Worm (Caenorhabditis elegans) whole organism, L3 larva: Measurements from ENCODE around the gene F07C3.16.

ENCODE experiments used
- R02D3.7 ChIP-seq: fragments of 150-350 bp; optimal IDR thresholded peaks from 2 replicates; lab custom pipeline; 2014; ENCODE audit warnings: missing biosample characterization, missing genetic modification characterization
- ama-1 ChIP-seq: fragments of 150-350 bp; optimal IDR thresholded peaks from 2 replicates; lab custom pipeline; 2018
- ceh-16 ChIP-seq: sonication (generic microtip); optimal IDR thresholded peaks from 2 replicates; lab custom pipeline; 2017; ENCODE audit warnings: missing biosample characterization, missing genetic modification characterization
- ceh-28 ChIP-seq: fragments of 150-350 bp; optimal IDR thresholded peaks from 2 replicates; lab custom pipeline; 2014; ENCODE audit warnings: missing biosample characterization, missing genetic modification reagents, missing genetic modification characterization
- ceh-82 ChIP-seq: fragments of 150-350 bp; optimal IDR thresholded peaks from 2 replicates; lab custom pipeline; 2014; ENCODE audit warnings: missing biosample characterization, missing genetic modification characterization
- daf-12 ChIP-seq: fragments of 150-350 bp; optimal IDR thresholded peaks from 2 replicates; lab custom pipeline; 2014; ENCODE audit warnings: missing biosample characterization, missing genetic modification reagents, missing genetic modification characterization
- egl-5 ChIP-seq: fragments of 150-350 bp; optimal IDR thresholded peaks from 2 replicates; lab custom pipeline; 2017; ENCODE audit warnings: missing biosample characterization, missing genetic modification reagents, missing genetic modification characterization, inconsistent platforms
- elt-2 ChIP-seq: sonication (generic microtip); optimal IDR thresholded peaks from 2 replicates; lab custom pipeline; 2016; ENCODE audit warnings: missing genetic modification reagents, mild to moderate bottlenecking, missing genetic modification characterization, missing compliant biosample characterization
- elt-3 ChIP-seq, 3 experiments: fragments of 150-350 bp in 1 of 3; sonication (generic microtip) in 2 of 3; optimal IDR thresholded peaks; 2 replicates in 2 of 3; 4 replicates in 1 of 3; lab custom pipeline; 2014 to 2017; ENCODE audit warnings: missing biosample characterization in 3 of 3, missing genetic modification characterization in 3 of 3
- eor-1 ChIP-seq, 2 experiments: fragments of 150-350 bp; optimal IDR thresholded peaks; 2 replicates each; lab custom pipeline; 2014 to 2018; ENCODE audit warnings: missing biosample characterization in 2 of 2, missing genetic modification characterization in 2 of 2
- fkh-10 ChIP-seq: sonication (generic microtip); optimal IDR thresholded peaks from 2 replicates; lab custom pipeline; 2017; ENCODE audit warnings: missing biosample characterization, missing genetic modification reagents, missing genetic modification characterization
- fkh-2 ChIP-seq: fragments of 150-350 bp; optimal IDR thresholded peaks from 2 replicates; lab custom pipeline; 2014; ENCODE audit warnings: missing biosample characterization, missing genetic modification reagents, missing genetic modification characterization
- fos-1 ChIP-seq: fragments of 150-350 bp; optimal IDR thresholded peaks from 2 replicates; lab custom pipeline; 2014; ENCODE audit warnings: missing biosample characterization, missing genetic modification characterization
- jun-1 ChIP-seq: fragments of 150-350 bp; optimal IDR thresholded peaks from 2 replicates; lab custom pipeline; 2014; ENCODE audit warnings: missing biosample characterization, missing genetic modification reagents, missing genetic modification characterization
- lin-39 ChIP-seq: fragments of 150-350 bp; optimal IDR thresholded peaks from 2 replicates; lab custom pipeline; 2018; ENCODE audit warnings: missing biosample characterization, missing genetic modification reagents, missing genetic modification characterization
- lsy-12 ChIP-seq: sonication (generic microtip); optimal IDR thresholded peaks from 2 replicates; lab custom pipeline; 2016; ENCODE audit warnings: mild to moderate bottlenecking, missing genetic modification characterization, missing compliant biosample characterization
- mml-1 ChIP-seq: fragments of 150-350 bp; sonication (generic microtip); optimal IDR thresholded peaks from 3 replicates; lab custom pipeline; 2014; ENCODE audit warnings: missing biosample characterization, missing genetic modification characterization
- nfya-1 ChIP-seq: sonication (generic microtip); optimal IDR thresholded peaks from 2 replicates; lab custom pipeline; 2017; ENCODE audit warnings: missing genetic modification characterization, mild to moderate bottlenecking, missing compliant biosample characterization, antibody characterized with exemption, moderate library complexity; ENCODE audit not compliant: insufficient read depth
- nhr-11 ChIP-seq: fragments of 150-350 bp; optimal IDR thresholded peaks from 2 replicates; lab custom pipeline; 2014; ENCODE audit warnings: missing biosample characterization, missing genetic modification characterization
- nhr-12 ChIP-seq: fragments of 150-350 bp; optimal IDR thresholded peaks from 2 replicates; lab custom pipeline; 2014; ENCODE audit warnings: missing biosample characterization, missing genetic modification characterization
- nhr-23 ChIP-seq: fragments of 150-350 bp; optimal IDR thresholded peaks from 2 replicates; lab custom pipeline; 2014; ENCODE audit warnings: missing biosample characterization, missing genetic modification reagents, missing genetic modification characterization
- nhr-237 ChIP-seq: fragments of 150-350 bp; optimal IDR thresholded peaks from 2 replicates; lab custom pipeline; 2014; ENCODE audit warnings: missing biosample characterization, missing genetic modification characterization
- nhr-28 ChIP-seq: fragments of 150-350 bp; optimal IDR thresholded peaks from 2 replicates; lab custom pipeline; 2014; ENCODE audit warnings: missing biosample characterization, missing genetic modification characterization
- nhr-43 ChIP-seq: sonication (generic microtip); optimal IDR thresholded peaks from 2 replicates; lab custom pipeline; 2016; ENCODE audit warnings: mild to moderate bottlenecking, missing genetic modification characterization, missing compliant biosample characterization; ENCODE audit not compliant: poor library complexity, severe bottlenecking
- nhr-67 ChIP-seq: fragments of 150-350 bp; optimal IDR thresholded peaks from 2 replicates; lab custom pipeline; 2014; ENCODE audit warnings: missing biosample characterization, missing genetic modification characterization
- nhr-76 ChIP-seq: fragments of 150-350 bp; sonication (generic microtip); optimal IDR thresholded peaks from 5 replicates; lab custom pipeline; 2014; ENCODE audit warnings: missing biosample characterization, missing genetic modification characterization
- pqm-1 ChIP-seq: fragments of 150-350 bp; optimal IDR thresholded peaks from 2 replicates; lab custom pipeline; 2017; ENCODE audit warnings: missing biosample characterization, missing genetic modification characterization, inconsistent platforms
- sea-2 ChIP-seq: fragments of 150-350 bp; sonication (generic microtip); optimal IDR thresholded peaks from 4 replicates; lab custom pipeline; 2014; ENCODE audit warnings: missing biosample characterization, missing genetic modification reagents, missing genetic modification characterization
- skn-1 ChIP-seq: fragments of 150-350 bp; optimal IDR thresholded peaks from 2 replicates; lab custom pipeline; 2014; ENCODE audit warnings: missing biosample characterization, missing genetic modification characterization
- tbx-2 ChIP-seq: sonication (generic microtip); optimal IDR thresholded peaks from 2 replicates; lab custom pipeline; 2016; ENCODE audit warnings: mild to moderate bottlenecking, missing genetic modification characterization, missing compliant biosample characterization
- unc-39 ChIP-seq: sonication (generic microtip); optimal IDR thresholded peaks from 4 replicates; lab custom pipeline; 2017; ENCODE audit warnings: missing biosample characterization, missing genetic modification characterization
- zag-1 ChIP-seq: fragments of 150-350 bp; optimal IDR thresholded peaks from 2 replicates; lab custom pipeline; 2014; ENCODE audit warnings: missing biosample characterization, missing genetic modification characterization
- ztf-11 ChIP-seq: fragments of 150-350 bp; optimal IDR thresholded peaks from 2 replicates; lab custom pipeline; 2014; ENCODE audit warnings: missing biosample characterization, missing genetic modification characterization
- ztf-4 ChIP-seq: fragments of 150-350 bp; optimal IDR thresholded peaks from 2 replicates; lab custom pipeline; 2014; ENCODE audit warnings: missing biosample characterization, missing genetic modification characterization

Gene F07C3.16

DNA sequence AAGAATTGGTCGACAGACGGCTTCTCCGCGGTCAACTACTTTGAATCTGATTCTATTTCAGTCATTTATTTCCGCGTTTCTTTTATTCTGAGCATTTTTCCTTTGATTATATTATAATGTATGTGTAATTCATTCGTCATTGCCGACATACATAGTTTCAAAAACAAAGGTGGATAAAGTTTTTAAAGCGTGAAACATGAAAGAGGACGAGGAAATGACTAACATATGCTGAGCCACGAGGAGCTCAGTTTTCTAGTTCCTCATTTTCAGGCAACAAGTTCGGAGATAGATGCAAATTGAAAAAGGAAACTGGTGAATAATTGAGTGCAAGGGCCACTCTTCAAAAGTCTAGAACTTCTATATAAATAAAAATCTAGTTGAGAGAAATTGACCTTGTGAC, 10.8 kb upstream of the F07C3.16 start:
- TF ChIP-seq ceh-82 (tag; lab: Kevin White, UChicago) (no peak), nhr-43 (tag; lab: Kevin White, UChicago) (no peak), lin-39 (no peak), nfya-1 (no peak), fkh-10 (no peak), fkh-2 (tag; lab: Kevin White, UChicago) (no peak), zag-1 (tag; lab: Kevin White, UChicago) (no peak), daf-12 (tag; lab: Kevin White, UChicago) (no peak)

DNA sequence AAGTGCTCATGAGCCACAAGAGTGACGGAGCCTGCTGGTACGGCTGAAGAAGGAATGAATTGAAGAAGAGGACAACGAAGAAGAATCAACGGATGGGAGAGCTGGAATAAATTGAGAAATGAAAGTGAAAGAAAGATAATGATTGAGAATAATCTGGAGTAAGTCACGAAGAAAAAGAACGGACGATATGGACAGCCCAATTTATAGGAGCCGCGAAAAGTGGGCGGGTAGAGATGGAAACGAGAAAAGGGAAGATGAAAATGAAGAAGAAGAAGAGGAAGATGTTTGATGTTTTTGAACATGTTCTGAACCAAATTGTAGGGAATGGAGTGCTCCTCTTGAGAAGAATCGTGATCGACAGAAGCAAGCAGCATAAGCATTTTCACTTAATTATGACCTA, 9.0 kb upstream of the F07C3.16 start, which contains the start of gene slc-17.7:
Gene slc-17.7 (minus strand): TSS at position 101 of the 400 bp plus-strand sequence.
- TF ChIP-seq nhr-23 (tag; lab: Kevin White, UChicago) = no peak
- no peak for TF ChIP-seq nhr-237 (tag; lab: Kevin White, UChicago)
- TF ChIP-seq nhr-67 (tag; lab: Kevin White, UChicago) = no peak
- no peak for TF ChIP-seq nhr-11 (tag; lab: Kevin White, UChicago)
- no peak for TF ChIP-seq fos-1 (tag; lab: Kevin White, UChicago)
- TF ChIP-seq ama-1 (lab: Kevin White, UChicago) = no peak
- TF ChIP-seq ztf-11 = no peak
- TF ChIP-seq skn-1 = no peak
- no peak for TF ChIP-seq elt-3 (tag; optimal IDR thresholded peaks at IDR 0.05; lab: Kevin White, UChicago)
- TF ChIP-seq sea-2 (GFP tag; lab: Kevin White, UChicago) = no peak
- no peak for TF ChIP-seq eor-1 (tag; optimal IDR thresholded peaks at IDR 0.05; lab: Kevin White, UChicago)
- TF ChIP-seq nhr-12 = no peak
- TF ChIP-seq ceh-82 (tag; lab: Kevin White, UChicago) = no peak
- TF ChIP-seq tbx-2 (tag; lab: Kevin White, UChicago) = no peak
- TF ChIP-seq unc-39 = no peak
- no peak for TF ChIP-seq pqm-1 (tag; lab: Kevin White, UChicago)
- no peak for TF ChIP-seq ceh-28 (tag; lab: Kevin White, UChicago)
- TF ChIP-seq nhr-28 (tag; lab: Kevin White, UChicago) = no peak
- TF ChIP-seq, all 47 proteins: peak for 0

DNA sequence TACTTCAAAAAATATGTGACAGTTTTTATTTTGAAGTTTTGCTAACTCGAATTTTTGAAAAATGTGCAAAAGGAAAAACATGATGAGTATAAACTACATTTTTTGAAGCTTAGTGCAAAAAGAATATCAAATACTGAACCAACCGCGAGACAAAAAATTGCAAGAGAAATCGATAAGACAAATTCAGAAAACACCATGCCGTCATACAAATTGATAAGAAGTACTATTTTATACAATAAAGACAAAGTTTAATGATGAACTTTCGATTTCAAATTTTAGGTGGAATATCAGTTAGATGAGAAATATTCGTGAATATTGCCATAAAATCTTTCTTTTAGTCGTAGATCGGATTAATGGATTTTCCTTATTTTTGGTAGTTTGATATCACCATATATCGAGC, 5.3 kb upstream of the F07C3.16 start:
- TF ChIP-seq elt-2 = peak; percentile 50
- TF ChIP-seq ceh-16 (tag; lab: Kevin White, UChicago) = no peak
- peak; percentile 70 for TF ChIP-seq pqm-1 (tag; lab: Kevin White, UChicago)
- no peak for TF ChIP-seq lin-39
- TF ChIP-seq daf-12 (tag; lab: Kevin White, UChicago) = no peak
- no peak for TF ChIP-seq nhr-12
- TF ChIP-seq, all 47 proteins: peak for 2

DNA sequence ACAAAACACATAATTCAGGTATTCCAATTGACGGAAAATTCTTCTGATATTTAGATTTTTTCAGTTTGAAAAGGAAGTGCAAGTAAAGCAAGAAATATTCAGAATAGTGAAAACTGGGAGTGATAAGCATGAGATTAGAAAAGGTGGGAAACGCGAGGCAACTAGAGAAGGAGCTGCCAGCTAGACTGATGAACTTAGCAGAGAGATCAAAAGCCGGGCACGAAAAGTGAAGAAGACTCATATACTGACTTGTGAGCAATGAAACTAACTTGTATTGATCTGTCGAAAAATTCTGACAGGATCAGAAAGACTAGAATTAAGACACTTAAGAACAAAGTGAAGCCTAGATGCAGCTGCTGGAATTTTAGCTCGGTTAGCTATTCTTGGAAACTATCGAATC, 4.1 kb upstream of the F07C3.16 start, which contains the start of gene nhr-36:
Gene nhr-36 (minus strand): TSS at position 101 of the 400 bp plus-strand sequence.
- TF ChIP-seq ztf-4 (tag; lab: Kevin White, UChicago) = no peak
- TF ChIP-seq sea-2 (GFP tag; lab: Kevin White, UChicago) = no peak
- TF ChIP-seq pqm-1 (tag; lab: Kevin White, UChicago) = no peak
- no peak for TF ChIP-seq nhr-67 (tag; lab: Kevin White, UChicago)
- TF ChIP-seq zag-1 (tag; lab: Kevin White, UChicago) = no peak
- no peak for TF ChIP-seq mml-1 (tag; lab: Kevin White, UChicago)
- TF ChIP-seq R02D3.7 (tag; lab: Kevin White, UChicago) = no peak
- TF ChIP-seq fkh-2 (tag; lab: Kevin White, UChicago) = no peak
- no peak for TF ChIP-seq unc-39
- TF ChIP-seq daf-12 (tag; lab: Kevin White, UChicago) = no peak
- TF ChIP-seq egl-5 (tag; lab: Kevin White, UChicago) = no peak
- no peak for TF ChIP-seq fos-1 (tag; lab: Kevin White, UChicago)
- no peak for TF ChIP-seq nhr-76 (tag; lab: Kevin White, UChicago)
- no peak for TF ChIP-seq skn-1
- no peak for TF ChIP-seq fkh-10
- no peak for TF ChIP-seq lsy-12 (tag; lab: Kevin White, UChicago)

DNA sequence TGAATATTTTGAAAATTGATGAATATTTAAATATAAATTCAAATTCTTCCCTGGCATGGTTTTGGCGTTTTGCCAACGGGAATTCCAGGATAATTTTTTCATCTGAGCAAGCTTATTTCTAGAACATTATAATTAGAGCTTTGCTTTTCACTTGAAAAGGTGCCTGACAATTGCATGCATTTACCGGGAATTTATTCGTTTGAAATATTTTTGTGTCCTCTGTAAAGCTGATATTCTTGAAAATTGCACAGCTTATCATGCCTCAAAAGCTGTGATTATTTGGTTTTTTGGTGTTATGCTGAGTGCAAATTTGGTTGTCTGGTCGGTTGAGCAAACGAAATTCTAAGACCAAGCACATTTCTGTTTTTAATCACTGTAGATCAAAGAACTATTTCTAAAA, 3.0 kb upstream of the F07C3.16 start:
- TF ChIP-seq nhr-43 (tag; lab: Kevin White, UChicago) (no peak), jun-1 (tag; lab: Kevin White, UChicago) (no peak)
